Worm (Caenorhabditis elegans): ENCODE results near the gene nhr-280.
"Not testable (repeated sequence)": the region's sequence is repeated elsewhere in the genome, so short reads cannot be mapped to it uniquely, and the experiment has no call there.

DNA sequence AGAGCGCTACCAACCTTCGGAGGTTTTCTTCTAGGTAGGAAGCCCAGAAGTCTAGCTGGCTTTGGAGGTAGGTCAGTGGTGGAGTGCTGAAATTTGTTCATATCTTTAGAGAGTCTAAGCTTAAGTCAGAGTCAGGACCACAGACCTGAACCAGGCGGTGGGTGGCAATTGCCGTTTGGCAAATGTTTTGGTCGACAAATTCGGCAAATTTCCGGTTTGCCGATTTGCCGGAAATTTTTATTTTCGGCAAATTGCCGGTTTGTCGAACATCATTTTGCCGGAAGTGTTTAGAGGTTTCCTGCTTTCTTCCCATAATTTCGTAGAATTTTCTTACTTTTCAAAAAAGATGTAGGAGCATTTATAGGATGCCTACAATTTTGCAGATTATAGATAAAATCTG lies 31.7 kb downstream of the nhr-280 start, which contains the start of gene C29F9.9:
- TF ChIP-seq ceh-9 (tag; optimal IDR thresholded peaks at IDR 0.05); unc-3 (GFP tag; conservative IDR thresholded peaks at IDR 0.05); unc-3 (tag; optimal IDR thresholded peaks at IDR 0.05); ceh-45 (GFP tag; IDR thresholded peaks at IDR 0.05); F13H6.1 (tag; optimal IDR thresholded peaks at IDR 0.05); unc-55 (GFP tag; optimal IDR thresholded peaks at IDR 0.05); ama-1 (optimal IDR thresholded peaks at IDR 0.05); elt-2 (tag; optimal IDR thresholded peaks at IDR 0.05); tbx-2 (tag; optimal IDR thresholded peaks at IDR 0.05); ceh-34 (tag; optimal IDR thresholded peaks at IDR 0.05); lim-6 (tag; optimal IDR thresholded peaks at IDR 0.05); lin-11 (tag; optimal IDR thresholded peaks at IDR 0.05): not testable (repeated sequence)

Data from whole organism, late embryonic.